Worm (Caenorhabditis elegans) whole organism, L1 larva: ENCODE results near the gene gst-44.

Experiments
- alr-1 ChIP-seq: fragments of 200-800 bp; sonication (Bioruptor generic); optimal IDR thresholded peaks from 2 replicates; lab custom pipeline; 2018; ENCODE audit warnings: borderline replicate concordance, mild to moderate bottlenecking, missing genetic modification characterization, missing compliant biosample characterization
- ceh-88 ChIP-seq: fragments of 200-800 bp; sonication (Bioruptor generic); IDR thresholded peaks from 2 replicates; pipeline ENCODE4 v1.3.6; 2022; ENCODE audit warnings: missing genetic modification characterization, missing compliant biosample characterization
- hlh-17 ChIP-seq: fragments of 200-800 bp; sonication (Bioruptor generic); optimal IDR thresholded peaks from 2 replicates; lab custom pipeline; 2018; ENCODE audit warnings: missing genetic modification characterization, mild to moderate bottlenecking, missing compliant biosample characterization, moderate library complexity, borderline replicate concordance
- lin-35 ChIP-seq, 2 experiments: fragments of 150-350 bp; optimal IDR thresholded peaks; 2 replicates each; lab custom pipeline; 2014; ENCODE audit warnings: missing biosample characterization in 2 of 2, missing genetic modification characterization in 2 of 2, missing genetic modification reagents in 2 of 2
- nhr-11 ChIP-seq: fragments of 150-350 bp; optimal IDR thresholded peaks from 2 replicates; lab custom pipeline; 2014; ENCODE audit warnings: missing biosample characterization, missing genetic modification characterization
- nhr-12 ChIP-seq: sonication (generic microtip); optimal IDR thresholded peaks from 2 replicates; lab custom pipeline; 2017; ENCODE audit warnings: missing biosample characterization, missing genetic modification characterization
- sox-4 ChIP-seq: sonication (generic microtip); optimal IDR thresholded peaks from 2 replicates; lab custom pipeline; 2016; ENCODE audit warnings: missing genetic modification characterization, missing compliant biosample characterization
- ztf-11 ChIP-seq, 2 experiments: sonication (generic microtip); optimal IDR thresholded peaks; 2 replicates each; lab custom pipeline; 2016 to 2017; ENCODE audit warnings: missing genetic modification characterization in 2 of 2, missing biosample characterization in 1 of 2, missing compliant biosample characterization in 1 of 2

DNA sequence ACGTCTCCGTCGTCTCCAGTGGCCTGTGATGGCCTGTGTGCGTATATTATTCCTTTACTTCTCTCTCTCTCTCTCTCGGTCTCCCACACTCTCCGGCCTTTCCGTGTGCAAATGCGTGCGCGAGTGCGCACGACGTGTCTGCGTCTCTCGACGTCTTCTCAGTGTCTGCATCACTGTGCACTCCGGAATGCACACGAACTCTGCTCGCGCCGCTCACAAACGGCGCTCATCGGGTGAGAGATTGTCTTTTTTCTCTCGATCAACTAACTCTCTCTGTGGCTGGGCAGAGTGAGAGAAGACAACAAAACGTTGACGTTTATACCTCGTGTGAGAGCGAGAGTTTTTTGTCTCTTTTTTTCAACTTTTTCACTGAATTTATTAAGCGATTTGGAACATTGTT is 34.8 kb upstream of the gst-44 start:
- TF ChIP-seq ztf-11 (tag; optimal IDR thresholded peaks at IDR 0.05; lab: Kevin White, UChicago) (peak in 1 of 2 experiments; percentile 67), hlh-17 (GFP tag; lab: Kevin White, UChicago) (no peak), alr-1 (tag; lab: Kevin White, UChicago) (no peak), lin-35 (GFP tag; optimal IDR thresholded peaks at IDR 0.05; lab: Kevin White, UChicago) (peak; percentile 72 to 85), sox-4 (tag; lab: Kevin White, UChicago) (peak; percentile 47), nhr-12 (tag; lab: Kevin White, UChicago) (no peak), ceh-88 (GFP tag; lab: Robert Waterston, UW) (peak; percentile 68), nhr-11 (tag; lab: Kevin White, UChicago) (peak; percentile 5)
